Worm (Caenorhabditis elegans) whole organism, L4 larva: Measurements from ENCODE around the gene R09A8.1.
"Not testable (repeated sequence)": the region's sequence is repeated elsewhere in the genome, so short reads cannot be mapped to it uniquely, and the experiment has no call there.

Source experiments
- jun-1 ChIP-seq: fragments of 150-350 bp; optimal IDR thresholded peaks from 2 replicates; lab custom pipeline; 2014; ENCODE audit warnings: missing biosample characterization, missing genetic modification reagents, missing genetic modification characterization
- nhr-10 ChIP-seq: fragments of 150-350 bp; optimal IDR thresholded peaks from 2 replicates; lab custom pipeline; 2014; ENCODE audit warnings: missing biosample characterization, missing genetic modification characterization

- TF ChIP-seq jun-1; nhr-10 (tag; lab: Kevin White, UChicago): not testable (repeated sequence)
Measured at ce11 chrX:12578052-12578451, 35.5 kb upstream of the R09A8.1 start.
